Fruit fly (Drosophila melanogaster): ENCODE measurements around the gene Cys.

Gene Cys

DNA sequence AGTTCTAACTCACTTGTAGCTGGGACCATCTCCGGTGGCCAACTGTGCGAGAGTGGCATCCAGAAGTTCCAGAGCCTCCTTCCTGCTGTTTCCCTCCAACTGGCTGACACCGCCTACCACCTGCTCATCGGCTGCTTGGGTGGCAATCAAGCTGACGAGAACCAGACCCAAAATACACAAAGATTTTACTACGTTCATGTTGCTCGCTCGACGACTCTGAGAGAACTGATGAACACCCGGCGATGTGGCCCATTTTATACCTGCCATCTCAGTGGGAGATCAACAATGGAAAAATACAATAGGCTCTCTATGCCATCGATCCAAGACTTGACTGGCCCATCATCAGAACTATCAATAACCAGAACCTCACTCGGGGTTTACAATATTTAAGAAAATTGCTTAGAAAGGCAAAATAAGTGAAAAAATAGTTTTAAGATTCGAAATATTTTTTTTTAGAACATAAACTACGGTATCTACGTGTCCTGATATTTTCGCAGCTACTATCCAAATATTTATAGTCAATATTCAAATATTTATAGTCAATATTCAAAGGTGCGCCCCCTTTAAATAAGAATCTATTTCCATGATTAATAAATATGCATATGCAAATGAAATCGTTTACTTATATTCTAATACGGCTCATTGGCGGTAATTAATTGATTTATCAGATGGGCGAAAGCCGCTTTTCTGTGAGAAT is at the start of gene Cys:
Gene Cys, minus strand, starts transcription at position 234 of the 697 bp plus-strand sequence.
- TF ChIP-seq CG17801 (GFP tag; optimal IDR thresholded peaks at IDR 0.05; ENCODE audit: partially characterized antibody) = no peak

DNA sequence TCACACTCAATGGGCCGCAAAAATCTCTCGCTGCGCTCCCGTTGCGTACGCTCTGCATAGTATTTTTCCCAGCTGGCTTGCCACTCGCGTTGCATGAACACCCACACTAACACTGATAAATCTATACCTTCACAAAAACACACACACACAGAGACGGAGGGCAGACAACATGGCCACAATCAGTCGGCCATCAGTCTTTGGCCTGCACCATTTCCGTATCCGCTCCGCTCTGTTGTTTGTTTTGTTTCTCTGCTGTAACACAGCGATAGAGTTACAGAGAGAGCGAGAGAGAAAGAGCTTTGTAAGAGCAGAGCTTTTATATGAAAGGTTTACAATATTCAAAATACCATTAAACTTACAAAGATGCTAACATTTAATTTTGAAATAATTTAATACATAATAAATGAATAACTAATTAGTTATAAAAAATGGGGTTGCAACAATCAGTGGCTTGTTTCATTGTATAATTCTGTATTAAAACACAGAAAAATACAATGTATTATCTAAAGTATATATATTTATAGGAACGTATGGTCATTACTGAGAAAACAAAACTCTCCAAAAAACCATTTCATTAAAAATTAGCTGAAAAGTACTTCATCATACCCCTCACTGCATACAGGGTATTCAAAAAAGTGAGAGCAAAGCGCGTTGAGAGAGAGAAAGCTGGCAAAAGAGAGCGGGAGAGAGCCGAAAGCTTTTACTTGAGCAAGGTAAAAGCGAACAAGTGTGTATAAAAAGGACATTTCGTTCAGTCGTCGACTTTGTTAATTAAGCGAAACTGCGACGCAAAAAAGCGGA is 39.6 kb upstream of the Cys start, which contains the start of gene CG14853:
Gene CG14853, plus strand, starts transcription at position 751 of the 801 bp plus-strand sequence.
- TF ChIP-seq CG17801 (GFP tag; optimal IDR thresholded peaks at IDR 0.05; ENCODE audit: partially characterized antibody) = no peak

dm6 chr3R:14597935-14598424 is 28.5 kb upstream of the Cys start:
- TF ChIP-seq CG17801 (GFP tag; optimal IDR thresholded peaks at IDR 0.05; ENCODE audit: partially characterized antibody) = no peak

DNA sequence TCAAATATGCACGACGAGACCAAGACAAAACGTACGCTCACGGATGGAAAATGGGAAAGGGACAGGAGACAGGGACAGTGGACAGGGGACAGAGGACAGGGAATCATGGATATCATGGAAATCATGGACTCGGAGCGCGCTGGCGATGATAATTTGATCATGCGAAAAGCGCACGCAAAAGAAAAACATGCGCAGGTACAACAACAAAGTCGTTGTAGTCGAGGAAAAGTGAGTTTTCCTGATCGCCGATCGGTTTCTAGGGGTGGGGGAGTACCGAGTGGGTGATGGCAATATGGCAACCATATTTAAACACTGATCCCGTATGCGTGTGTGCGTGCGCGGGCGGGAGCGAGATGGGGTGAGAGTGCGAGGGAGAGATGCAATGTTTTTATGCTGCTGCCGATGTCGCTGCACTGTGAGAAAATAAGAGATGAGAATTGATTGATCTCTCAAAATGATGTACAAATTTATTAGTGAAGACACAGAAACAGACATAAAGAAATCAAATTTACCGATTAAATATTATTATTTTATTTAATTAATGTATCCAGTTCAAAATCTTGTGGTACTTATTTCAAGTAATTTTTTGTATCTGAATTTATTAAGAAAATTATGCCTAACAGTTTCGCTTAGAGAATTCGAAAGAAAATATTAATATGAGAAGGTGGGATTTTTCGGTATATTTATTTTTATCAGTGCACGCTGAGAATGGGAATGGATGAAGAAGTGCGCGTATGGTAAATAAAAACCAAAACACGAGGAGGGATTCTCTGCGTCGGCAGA is 21.5 kb upstream of the Cys start:
- no peak for TF ChIP-seq CG17801 (GFP tag; optimal IDR thresholded peaks at IDR 0.05; ENCODE audit: partially characterized antibody)

DNA sequence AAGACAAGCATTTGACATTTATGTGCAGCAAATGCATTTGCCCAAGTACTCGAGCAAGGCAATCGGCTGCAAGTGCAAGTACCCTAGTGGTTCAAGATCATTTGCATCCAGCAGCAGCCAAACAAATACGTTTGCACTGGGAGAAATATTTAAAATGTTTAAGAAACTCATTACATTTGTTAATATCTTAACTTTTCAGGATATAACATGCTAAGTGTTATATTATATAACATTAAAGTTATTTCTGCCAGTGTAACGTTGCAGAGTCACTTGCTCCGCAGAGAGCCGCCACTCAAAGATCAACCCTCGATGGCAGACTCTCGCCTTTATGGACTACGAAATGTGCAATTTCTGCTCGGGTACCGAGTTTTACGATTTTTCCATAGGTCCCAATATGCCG is 20.0 kb upstream of the Cys start:
- TF ChIP-seq CG17801 (GFP tag; optimal IDR thresholded peaks at IDR 0.05; ENCODE audit: partially characterized antibody) = no peak

DNA sequence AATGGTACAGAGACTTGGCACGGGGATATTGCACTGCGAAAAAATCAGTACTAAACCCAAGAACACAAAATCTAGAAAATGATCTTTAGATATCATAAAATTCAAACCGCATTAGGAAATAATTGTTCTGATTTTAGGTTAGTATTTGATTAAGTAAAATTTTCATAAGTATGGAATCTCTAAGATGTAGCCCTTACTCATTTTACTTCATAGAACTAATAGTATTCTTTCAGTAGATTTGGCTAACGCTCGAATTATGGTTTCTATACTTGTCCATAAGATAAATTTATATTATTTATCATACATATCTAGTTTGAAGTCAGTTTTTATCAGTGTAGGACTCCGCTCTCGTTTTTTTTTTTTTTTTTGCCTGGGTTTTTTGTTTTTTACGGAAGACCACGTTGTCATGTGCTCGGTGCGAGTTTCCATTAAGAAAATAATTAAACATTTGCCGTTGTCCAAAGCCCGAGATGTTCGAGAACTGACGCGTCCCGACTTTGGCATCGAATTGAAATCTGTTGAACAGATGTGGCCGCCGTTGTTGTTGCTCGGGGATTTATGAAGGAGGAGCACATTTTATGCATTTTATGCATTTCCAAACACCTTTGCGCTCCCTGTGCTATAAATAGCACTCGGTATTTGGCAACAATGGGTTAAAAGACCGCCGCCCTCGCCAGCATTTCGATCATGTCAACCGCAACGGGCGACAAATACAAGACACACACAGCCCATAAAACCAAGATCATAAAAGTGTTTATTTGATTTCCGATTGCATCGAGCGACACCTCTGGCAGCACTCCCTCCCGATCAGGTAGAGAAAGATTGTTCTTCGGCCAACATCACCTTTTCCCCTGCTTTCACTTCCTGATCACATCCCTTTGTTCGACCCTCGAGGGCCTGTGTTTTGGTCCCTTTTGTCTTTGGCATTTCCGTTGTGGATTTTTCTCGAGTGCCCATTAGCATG is 17.3 kb upstream of the Cys start:
- TF ChIP-seq CG17801 (GFP tag; optimal IDR thresholded peaks at IDR 0.05; ENCODE audit: partially characterized antibody) = no peak

DNA sequence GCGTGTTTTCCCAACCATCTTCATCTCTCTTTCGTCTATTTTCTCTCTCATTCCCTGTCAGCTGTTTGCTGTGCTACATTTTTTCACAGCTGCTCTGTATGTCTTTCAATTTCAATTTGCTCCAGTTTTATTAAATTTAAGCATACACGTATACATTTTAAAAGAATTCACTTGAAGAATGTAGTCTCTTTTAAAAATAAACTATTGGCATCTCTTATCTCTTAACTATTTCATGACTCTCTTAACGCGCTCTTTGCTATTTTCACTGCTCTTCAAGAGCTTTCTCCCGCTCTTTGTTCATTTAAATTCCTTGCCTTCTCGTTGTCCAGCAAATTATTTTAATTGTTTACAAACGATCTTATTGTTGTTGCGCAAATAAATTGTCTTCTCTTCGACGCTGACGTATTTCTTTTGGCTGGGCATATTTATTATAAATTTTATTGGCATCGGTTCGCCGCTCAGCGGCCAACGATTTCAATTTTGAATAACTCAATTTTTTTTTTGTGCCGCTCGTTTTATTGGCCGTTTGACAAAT is 10.7 kb upstream of the Cys start:
- no peak for TF ChIP-seq CG17801 (GFP tag; optimal IDR thresholded peaks at IDR 0.05; ENCODE audit: partially characterized antibody)

dm6 chr3R:14577803-14578493 is 8.5 kb upstream of the Cys start:
- no peak for TF ChIP-seq CG17801 (GFP tag; optimal IDR thresholded peaks at IDR 0.05; ENCODE audit: partially characterized antibody)

dm6 chr3R:14576692-14577646 is 7.5 kb upstream of the Cys start, which contains the start of gene stumps:
TSS of gene stumps (plus strand) at chr3R:14577217.
- peak; percentile 70 for TF ChIP-seq CG17801 (GFP tag; optimal IDR thresholded peaks at IDR 0.05; ENCODE audit: partially characterized antibody)

- no peak for TF ChIP-seq CG17801 (GFP tag; optimal IDR thresholded peaks at IDR 0.05; ENCODE audit: partially characterized antibody)
Observed at dm6 chr3R:14576511-14576691, 7.0 kb upstream of the Cys start, which contains the start of gene CG44094. TSS of gene CG44094 (minus strand) at chr3R:14576611.

DNA sequence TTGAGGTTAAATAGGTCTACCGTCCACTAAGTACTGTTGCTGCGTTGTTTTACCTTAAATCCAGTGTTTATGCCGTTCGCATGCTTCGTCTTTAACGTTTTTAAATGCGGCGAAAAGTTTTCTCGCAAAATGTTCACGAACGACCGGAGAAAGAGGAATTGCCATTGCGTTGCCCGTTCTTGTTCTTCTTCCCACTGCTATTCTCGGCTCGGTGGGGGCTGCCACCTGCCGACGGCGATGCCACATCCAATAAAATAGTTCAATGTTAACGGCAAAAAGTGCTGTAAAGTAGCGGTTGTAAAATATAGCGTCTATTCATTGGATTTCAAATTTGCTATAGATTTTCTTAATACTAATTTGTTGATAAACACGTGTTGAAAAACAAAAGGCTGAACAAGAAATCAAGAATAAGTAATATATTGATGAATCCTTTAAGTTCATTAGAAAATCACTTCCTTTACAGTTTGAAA is 6.3 kb upstream of the Cys start, which contains the start of gene CG7987:
Gene CG7987, minus strand, starts transcription at position 170 of the 470 bp plus-strand sequence.
- no peak for TF ChIP-seq CG17801 (GFP tag; optimal IDR thresholded peaks at IDR 0.05; ENCODE audit: partially characterized antibody)
